Worm (Caenorhabditis elegans) whole organism, early embryonic: ENCODE measurements around the gene F25H9.2.
"Not testable (repeated sequence)": the region's sequence is repeated elsewhere in the genome, so short reads cannot be mapped to it uniquely, and the experiment has no call there.

Source experiments
- aly-1 ChIP-seq: sonication (generic microtip); optimal IDR thresholded peaks from 2 replicates; lab custom pipeline; 2016; ENCODE audit warnings: missing genetic modification characterization, missing compliant biosample characterization
- ama-1 ChIP-seq: fragments of 150-350 bp; optimal IDR thresholded peaks from 2 replicates; lab custom pipeline; 2014
- flt-1 ChIP-seq: fragments of 200-800 bp; sonication (Bioruptor generic); IDR thresholded peaks from 2 replicates; pipeline ENCODE4 v1.3.6; 2022; ENCODE audit warnings: missing genetic modification characterization, missing compliant biosample characterization
- hmg-4 ChIP-seq: fragments of 200-800 bp; sonication (Bioruptor generic); optimal IDR thresholded peaks from 2 replicates; lab custom pipeline; 2018; ENCODE audit warnings: mild to moderate bottlenecking, missing genetic modification characterization, missing compliant biosample characterization
- scrt-1 ChIP-seq: fragments of 200-800 bp; sonication (Bioruptor generic); IDR thresholded peaks from 2 replicates; pipeline ENCODE4 v1.3.6; 2022; ENCODE audit warnings: missing genetic modification characterization, missing compliant biosample characterization
- tbx-11 ChIP-seq: fragments of 200-800 bp; sonication (Bioruptor generic); IDR thresholded peaks from 2 replicates; pipeline ENCODE4 v1.3.6; 2022; ENCODE audit warnings: missing genetic modification characterization, missing compliant biosample characterization
- tbx-37 ChIP-seq: fragments of 200-800 bp; sonication (Bioruptor generic); conservative IDR thresholded peaks from 2 replicates; pipeline ENCODE4 v1.3.6; 2022; ENCODE audit warnings: missing genetic modification reagents, missing genetic modification characterization, missing compliant biosample characterization

- not testable (repeated sequence) for TF ChIP-seq ama-1 (lab: Kevin White, UChicago); hmg-4 (GFP tag; lab: Kevin White, UChicago); flt-1 (GFP tag; lab: Robert Waterston, UW); tbx-11; scrt-1 (GFP tag; lab: Robert Waterston, UW); aly-1; tbx-37
Measured at ce11 chrV:13443535-13443934, 14.3 kb upstream of the F25H9.2 start, which contains the start of gene Y2H9A.6.
